Fruit fly (Drosophila melanogaster): ENCODE data around the gene CG15212.

The CG15212 gene

DNA sequence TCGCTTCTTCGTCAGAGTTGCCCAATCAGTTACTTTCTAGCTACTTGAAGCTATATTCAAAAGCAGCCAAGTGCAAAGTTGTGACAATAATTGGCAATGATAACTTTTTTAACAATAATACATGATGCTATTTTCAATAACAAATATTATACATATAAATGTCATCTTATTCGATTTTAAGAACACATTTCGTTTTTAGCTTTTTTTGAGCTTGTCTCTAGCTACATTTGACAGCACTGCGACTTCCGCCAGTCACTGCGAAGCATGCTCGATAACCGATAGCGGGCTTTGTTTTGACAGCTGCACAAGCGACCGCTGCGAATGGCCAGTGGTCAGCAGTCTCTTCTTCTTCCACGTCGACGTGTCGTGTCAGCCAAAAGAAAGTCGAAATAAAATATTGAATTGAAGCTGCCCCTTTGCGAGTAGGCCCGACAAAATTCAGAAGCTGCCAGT, 21.0 kb downstream of the CG15212 start, which contains the start of the genes Gen and Srp54k:
Gene Gen (minus strand): TSS at position 23 of the 453 bp plus-strand sequence.
Gene Srp54k (plus strand): TSS at position 325 of the 453 bp plus-strand sequence.
- TF ChIP-seq acj6 (GFP tag; optimal IDR thresholded peaks at IDR 0.05) (no peak), CG16779 (tag; optimal IDR thresholded peaks at IDR 0.05) (no peak), Sox15 (GFP tag; optimal IDR thresholded peaks at IDR 0.05) (no peak), Hr4 (GFP tag; optimal IDR thresholded peaks at IDR 0.05) (no peak), salr (GFP tag; optimal IDR thresholded peaks at IDR 0.05) (no peak), CG10631 (GFP tag; optimal IDR thresholded peaks at IDR 0.05) (no peak), pdm3 (GFP tag; optimal IDR thresholded peaks at IDR 0.05) (no peak), Sox102F (GFP tag; optimal IDR thresholded peaks at IDR 0.05) (no peak), CG11762 (GFP tag; optimal IDR thresholded peaks at IDR 0.05; ENCODE audit: insufficient read depth) (no peak), fd85E (GFP tag; optimal IDR thresholded peaks at IDR 0.05) (no peak), CG34406 (GFP tag; optimal IDR thresholded peaks at IDR 0.05) (no peak), CG6276 (GFP tag; optimal IDR thresholded peaks at IDR 0.05) (no peak), CG4318 (GFP tag; optimal IDR thresholded peaks at IDR 0.05) (no peak), CG7368 (GFP tag; optimal IDR thresholded peaks at IDR 0.05) (no peak), Gug (GFP tag; IDR thresholded peaks at IDR 0.05) (0 out of 2 replicates have a peak, but pooled peaks have one; percentile 20), CG31627 (GFP tag; optimal IDR thresholded peaks at IDR 0.05) (peak; percentile 41), Ets21C (GFP tag; optimal IDR thresholded peaks at IDR 0.05) (no peak), Eip75B (GFP tag; optimal IDR thresholded peaks at IDR 0.05) (no peak), CG6163 (GFP tag; IDR thresholded peaks at IDR 0.05) (0 out of 3 replicates have a peak, but pooled peaks have one; percentile 22), CG11902 (GFP tag; optimal IDR thresholded peaks at IDR 0.05) (no peak), CG6808 (GFP tag; optimal IDR thresholded peaks at IDR 0.05) (no peak), fd59A (GFP tag; optimal IDR thresholded peaks at IDR 0.05) (no peak), fkh (GFP tag; optimal IDR thresholded peaks at IDR 0.05) (no peak), ss (GFP tag; optimal IDR thresholded peaks at IDR 0.05) (no peak), Hr38 (GFP tag; optimal IDR thresholded peaks at IDR 0.05) (no peak), vri (GFP tag; optimal IDR thresholded peaks at IDR 0.05) (no peak), CG6854 (GFP tag; optimal IDR thresholded peaks at IDR 0.05) (peak; percentile 9), Met (GFP tag; optimal IDR thresholded peaks at IDR 0.05) (no peak), Eip93F (GFP tag; optimal IDR thresholded peaks at IDR 0.05) (no peak), CG8119 (GFP tag; IDR thresholded peaks at IDR 0.05) (no peak), net (GFP tag; optimal IDR thresholded peaks at IDR 0.05) (no peak), CG1621 (tag; optimal IDR thresholded peaks at IDR 0.05) (no peak), CG10669 (GFP tag; optimal IDR thresholded peaks at IDR 0.05) (no peak), CG3032 (tag; optimal IDR thresholded peaks at IDR 0.05) (peak; percentile 15), OdsH (GFP tag; optimal IDR thresholded peaks at IDR 0.05) (no peak), esn (GFP tag; optimal IDR thresholded peaks at IDR 0.05) (peak; percentile 54), cyc (GFP tag; optimal IDR thresholded peaks at IDR 0.05) (no peak), CG6792 (GFP tag; optimal IDR thresholded peaks at IDR 0.05) (no peak), Blimp-1 (GFP tag; optimal IDR thresholded peaks at IDR 0.05) (no peak), CG8319 (GFP tag; optimal IDR thresholded peaks at IDR 0.05) (no peak), Eip78C (GFP tag) (no peak), eg (GFP tag; IDR thresholded peaks at IDR 0.05) (no peak), CG15336 (GFP tag; IDR thresholded peaks at IDR 0.05) (no peak), Sox14 (GFP tag; optimal IDR thresholded peaks at IDR 0.05) (no peak), Lpt (GFP tag; optimal IDR thresholded peaks at IDR 0.05) (no peak), dac (GFP tag; optimal IDR thresholded peaks at IDR 0.05) (no peak), achi (GFP tag; optimal IDR thresholded peaks at IDR 0.05) (peak; percentile 100), svp (GFP tag) (no peak), Smox (GFP tag; optimal IDR thresholded peaks at IDR 0.05) (no peak), lz (GFP tag; optimal IDR thresholded peaks at IDR 0.05) (peak; percentile 58), CG32006 (GFP tag; optimal IDR thresholded peaks at IDR 0.05) (no peak), CG3919 (GFP tag; optimal IDR thresholded peaks at IDR 0.05) (no peak), Ets96B (tag; optimal IDR thresholded peaks at IDR 0.05) (no peak)
